Fruit fly (Drosophila melanogaster) whole organism, embryonic: ENCODE data around the gene cyr.

Experiments used
- Ada2b ChIP-seq: fragments of 200-800 bp; sonication (Bioruptor generic); IDR thresholded peaks from 2 replicates; pipeline ENCODE4 v1.3.6; 2022; ENCODE audit warnings: missing biosample characterization, missing genetic modification characterization
- Atf3 ChIP-seq: fragments of 200-800 bp; sonication (Bioruptor generic); optimal IDR thresholded peaks from 3 replicates; lab custom pipeline; 2016; ENCODE audit warnings: missing biosample characterization, missing genetic modification characterization
- BtbVII ChIP-seq: fragments of 200-800 bp; sonication (Bioruptor generic); optimal IDR thresholded peaks from 3 replicates; lab custom pipeline; 2017; ENCODE audit warnings: missing biosample characterization, mild to moderate bottlenecking, missing genetic modification characterization
- CG12155 ChIP-seq: fragments of 200-800 bp; sonication (Bioruptor generic); optimal IDR thresholded peaks from 3 replicates; lab custom pipeline; 2016; ENCODE audit warnings: missing biosample characterization, missing genetic modification characterization
- CG1233 ChIP-seq: fragments of 200-800 bp; sonication (Bioruptor generic); optimal IDR thresholded peaks from 4 replicates; lab custom pipeline; 2018; ENCODE audit warnings: missing biosample characterization, mild to moderate bottlenecking, missing genetic modification characterization
- CG13123 ChIP-seq: fragments of 200-800 bp; sonication (Bioruptor generic); optimal IDR thresholded peaks from 2 replicates; lab custom pipeline; 2016; ENCODE audit warnings: missing biosample characterization, missing genetic modification characterization
- CG13296 ChIP-seq: fragments of 200-800 bp; sonication (Bioruptor generic); optimal IDR thresholded peaks from 3 replicates; lab custom pipeline; 2018; ENCODE audit warnings: missing biosample characterization, mild to moderate bottlenecking, missing genetic modification characterization
- CG14860 ChIP-seq: fragments of 200-800 bp; sonication (Bioruptor generic); IDR thresholded peaks from 3 replicates; pipeline ENCODE4 v1.3.6; 2022; ENCODE audit warnings: missing biosample characterization, missing genetic modification characterization; ENCODE audit not compliant: partially characterized antibody
- CG15073 ChIP-seq: fragments of 200-800 bp; sonication (Bioruptor generic); optimal IDR thresholded peaks from 2 replicates; lab custom pipeline; 2016; ENCODE audit warnings: missing biosample characterization, missing genetic modification characterization
- CG17186 ChIP-seq: fragments of 200-800 bp; sonication (Bioruptor generic); optimal IDR thresholded peaks from 3 replicates; lab custom pipeline; 2017; ENCODE audit warnings: missing biosample characterization, missing genetic modification reagents, missing genetic modification characterization
- CG17359 ChIP-seq: fragments of 200-800 bp; sonication (Bioruptor generic); optimal IDR thresholded peaks from 3 replicates; lab custom pipeline; 2018; ENCODE audit warnings: missing biosample characterization, mild to moderate bottlenecking, missing genetic modification characterization, moderate library complexity
- CG17568 ChIP-seq: fragments of 200-800 bp; sonication (Bioruptor generic); optimal IDR thresholded peaks from 2 replicates; lab custom pipeline; 2018; ENCODE audit warnings: missing biosample characterization, mild to moderate bottlenecking, missing genetic modification characterization, moderate library complexity
- CG17612 ChIP-seq: fragments of 200-800 bp; sonication (Bioruptor generic); IDR thresholded peaks from 2 replicates; pipeline ENCODE4 v1.3.6; 2022; ENCODE audit warnings: missing biosample characterization, missing genetic modification characterization
- CG17829 ChIP-seq: fragments of 200-800 bp; optimal IDR thresholded peaks from 2 replicates; lab custom pipeline; 2019; ENCODE audit warnings: missing biosample characterization, mild to moderate bottlenecking, missing genetic modification characterization, moderate library complexity
- CG30403 ChIP-seq: fragments of 200-800 bp; sonication (Bioruptor generic); optimal IDR thresholded peaks from 3 replicates; lab custom pipeline; 2016; ENCODE audit warnings: missing biosample characterization, missing genetic modification characterization
- CG32532 ChIP-seq: fragments of 200-800 bp; sonication (Bioruptor generic); IDR thresholded peaks from 2 replicates; pipeline ENCODE4 v1.3.6; 2022; ENCODE audit warnings: missing biosample characterization, missing genetic modification characterization
- CG33557 ChIP-seq: fragments of 200-800 bp; sonication (Bioruptor generic); optimal IDR thresholded peaks from 2 replicates; lab custom pipeline; 2019; ENCODE audit warnings: missing biosample characterization, mild to moderate bottlenecking, missing genetic modification characterization, moderate library complexity
- CG3726 ChIP-seq: fragments of 200-800 bp; sonication (Bioruptor generic); IDR thresholded peaks from 3 replicates; pipeline ENCODE4, ENCODE4 v1.3.6; 2022; ENCODE audit warnings: missing biosample characterization, missing genetic modification characterization
- CG6765 ChIP-seq: fragments of 200-800 bp; sonication (Bioruptor generic); optimal IDR thresholded peaks from 3 replicates; lab custom pipeline; 2017; ENCODE audit warnings: missing biosample characterization, mild to moderate bottlenecking, missing genetic modification characterization
- CG7745 ChIP-seq: fragments of 200-800 bp; sonication (Bioruptor generic); optimal IDR thresholded peaks from 2 replicates; lab custom pipeline; 2018; ENCODE audit warnings: missing biosample characterization, mild to moderate bottlenecking, missing genetic modification characterization, moderate library complexity
- CG7839 ChIP-seq: fragments of 200-800 bp; sonication (Bioruptor generic); optimal IDR thresholded peaks from 3 replicates; lab custom pipeline; 2018; ENCODE audit warnings: missing biosample characterization, mild to moderate bottlenecking, missing genetic modification characterization, moderate library complexity
- CG8281 ChIP-seq: fragments of 200-800 bp; sonication (Bioruptor generic); optimal IDR thresholded peaks from 2 replicates; lab custom pipeline; 2018; ENCODE audit warnings: missing biosample characterization, mild to moderate bottlenecking, missing genetic modification characterization, moderate library complexity
- CG8290 ChIP-seq, 3 experiments: fragments of 200-800 bp; sonication (Bioruptor generic); optimal IDR thresholded peaks; 2 replicates each; lab custom pipeline; 2016 to 2019; ENCODE audit warnings: missing biosample characterization in 3 of 3, missing genetic modification characterization in 3 of 3, mild to moderate bottlenecking in 2 of 3, moderate library complexity in 1 of 3
- CG9437 ChIP-seq: fragments of 200-800 bp; sonication (Bioruptor generic); optimal IDR thresholded peaks from 2 replicates; lab custom pipeline; 2018; ENCODE audit warnings: missing biosample characterization, mild to moderate bottlenecking, missing genetic modification characterization
- CTCF ChIP-seq: fragments of 200-800 bp; sonication (Bioruptor generic); optimal IDR thresholded peaks from 2 replicates; lab custom pipeline; 2017; ENCODE audit warnings: missing biosample characterization, mild to moderate bottlenecking, missing genetic modification characterization, moderate library complexity
- D19B ChIP-seq: fragments of 200-800 bp; sonication (Bioruptor generic); optimal IDR thresholded peaks from 2 replicates; lab custom pipeline; 2017; ENCODE audit warnings: missing biosample characterization, mild to moderate bottlenecking, missing genetic modification characterization
- HLH3B ChIP-seq: fragments of 200-800 bp; sonication (Bioruptor generic); IDR thresholded peaks from 2 replicates; pipeline ENCODE4 v1.3.6; 2022; ENCODE audit warnings: missing biosample characterization, missing genetic modification characterization
- HLH4C ChIP-seq: fragments of 200-800 bp; sonication (Bioruptor generic); IDR thresholded peaks from 3 replicates; pipeline ENCODE4 v1.3.6; 2022; ENCODE audit warnings: missing biosample characterization, missing genetic modification characterization; ENCODE audit not compliant: partially characterized antibody
- Hey ChIP-seq: fragments of 200-800 bp; sonication (Bioruptor generic); optimal IDR thresholded peaks from 3 replicates; lab custom pipeline; 2018; ENCODE audit warnings: missing biosample characterization, mild to moderate bottlenecking, missing genetic modification characterization
- HmgD ChIP-seq: fragments of 200-800 bp; sonication (Bioruptor generic); optimal IDR thresholded peaks from 3 replicates; lab custom pipeline; 2016; ENCODE audit warnings: missing biosample characterization, missing genetic modification characterization
- Lim3 ChIP-seq: fragments of 200-800 bp; sonication (Bioruptor generic); IDR thresholded peaks from 2 replicates; pipeline ENCODE4 v1.3.6; 2022; ENCODE audit warnings: missing biosample characterization, missing genetic modification characterization
- MBD-R2 ChIP-seq: fragments of 200-800 bp; sonication (Bioruptor generic); IDR thresholded peaks from 2 replicates; pipeline ENCODE4 v1.3.6; 2022; ENCODE audit warnings: missing biosample characterization, missing genetic modification characterization
- Nf-YA ChIP-seq: fragments of 200-800 bp; sonication (Bioruptor generic); IDR thresholded peaks from 2 replicates; pipeline ENCODE4 v1.3.6; 2022; ENCODE audit warnings: missing biosample characterization, missing genetic modification characterization
- Trl ChIP-seq, 3 experiments: fragments of >200 bp in 2 of 3; fragments of 200-800 bp in 1 of 3; sonication (Bioruptor generic) in 1 of 3; optimal IDR thresholded peaks; 2 replicates in 1 of 3; 3 replicates in 2 of 3; lab custom pipeline; 2016 to 2017; ENCODE audit warnings: missing biosample characterization in 1 of 3, missing genetic modification characterization in 1 of 3
- bowl ChIP-seq: fragments of 200-800 bp; sonication (Bioruptor generic); IDR thresholded peaks from 2 replicates; pipeline ENCODE4 v1.3.6; 2022; ENCODE audit warnings: missing biosample characterization, missing genetic modification characterization
- dan ChIP-seq: fragments of 200-800 bp; sonication (Bioruptor generic); IDR thresholded peaks from 2 replicates; pipeline ENCODE4 v1.3.6; 2022; ENCODE audit warnings: missing biosample characterization, missing genetic modification characterization
- dysf ChIP-seq: fragments of 200-800 bp; sonication (Bioruptor generic); IDR thresholded peaks from 3 replicates; pipeline ENCODE4 v1.3.6; 2022; ENCODE audit warnings: missing biosample characterization, missing genetic modification characterization
- gfzf ChIP-seq: fragments of 200-800 bp; sonication (Bioruptor generic); optimal IDR thresholded peaks from 2 replicates; lab custom pipeline; 2016; ENCODE audit warnings: missing biosample characterization, mild to moderate bottlenecking, missing genetic modification characterization, moderate library complexity
- grau ChIP-seq: fragments of 200-800 bp; optimal IDR thresholded peaks from 3 replicates; lab custom pipeline; 2019; ENCODE audit warnings: missing biosample characterization, mild to moderate bottlenecking, missing genetic modification characterization, moderate library complexity
- ind ChIP-seq: fragments of 200-800 bp; sonication (Bioruptor generic); optimal IDR thresholded peaks from 3 replicates; lab custom pipeline; 2016; ENCODE audit warnings: missing biosample characterization, missing genetic modification characterization
- lbe ChIP-seq: fragments of 200-800 bp; sonication (Bioruptor generic); optimal IDR thresholded peaks from 2 replicates; lab custom pipeline; 2016; ENCODE audit warnings: missing biosample characterization, mild to moderate bottlenecking, missing genetic modification characterization
- lov ChIP-seq, 2 experiments: fragments of 200-800 bp in 1 of 2; fragments of >200 bp in 1 of 2; sonication (Bioruptor generic) in 1 of 2; IDR thresholded peaks in 1 of 2; optimal IDR thresholded peaks in 1 of 2; 2 replicates in 1 of 2; 3 replicates in 1 of 2; pipeline versions ENCODE4 v1.3.6 to Lab custom; 2017 to 2022; ENCODE audit warnings: missing biosample characterization in 1 of 2, missing genetic modification characterization in 1 of 2
- mam ChIP-seq: fragments of 200-800 bp; sonication (Bioruptor generic); optimal IDR thresholded peaks from 3 replicates; lab custom pipeline; 2016; ENCODE audit warnings: missing biosample characterization, missing genetic modification characterization
- oc ChIP-seq: fragments of 200-800 bp; sonication (Bioruptor generic); optimal IDR thresholded peaks from 2 replicates; lab custom pipeline; 2018; ENCODE audit warnings: missing biosample characterization, mild to moderate bottlenecking, missing genetic modification characterization, moderate library complexity
- peb ChIP-seq: fragments of 200-800 bp; sonication (Bioruptor generic); IDR thresholded peaks from 2 replicates; pipeline ENCODE4 v1.3.6; 2022; ENCODE audit warnings: missing biosample characterization, missing genetic modification characterization
- phol ChIP-seq: fragments of 200-800 bp; sonication (Bioruptor generic); optimal IDR thresholded peaks from 3 replicates; lab custom pipeline; 2018; ENCODE audit warnings: missing biosample characterization, mild to moderate bottlenecking, missing genetic modification characterization, moderate library complexity
- ranshi ChIP-seq: fragments of 200-800 bp; sonication (Bioruptor generic); IDR thresholded peaks from 2 replicates; pipeline ENCODE4 v1.3.6; 2022; ENCODE audit warnings: missing biosample characterization, missing genetic modification characterization
- schlank ChIP-seq: fragments of 200-800 bp; sonication (Bioruptor generic); optimal IDR thresholded peaks from 2 replicates; lab custom pipeline; 2018; ENCODE audit warnings: missing biosample characterization, mild to moderate bottlenecking, missing genetic modification characterization
- zf30C ChIP-seq: fragments of 200-800 bp; sonication (Bioruptor generic); optimal IDR thresholded peaks from 3 replicates; lab custom pipeline; 2018; ENCODE audit warnings: missing biosample characterization, mild to moderate bottlenecking, missing genetic modification characterization

The cyr gene

dm6 chrX:8157294-8157693 is 21.8 kb upstream of the cyr start, which contains the start of the genes Traf6 and GIIIspla2 (continued):
- TF ChIP-seq schlank (tag; lab: Kevin White, UChicago): peak; percentile 56
- no peak for TF ChIP-seq oc (tag; lab: Kevin White, UChicago)
- peak; percentile 60 for TF ChIP-seq CG17359 (tag; lab: Kevin White, UChicago)
- TF ChIP-seq ind: peak; percentile 68
- TF ChIP-seq dysf: peak; percentile 88
- TF ChIP-seq Nf-YA (GFP tag; lab: Robert Waterston, UW): 0 out of 2 replicates have a peak, but pooled peaks have one; percentile 17
- TF ChIP-seq ranshi (GFP tag; lab: Robert Waterston, UW): peak; percentile 75
- peak; percentile 15 for TF ChIP-seq CG8290 (GFP tag; optimal IDR thresholded peaks at IDR 0.05; lab: Kevin White, UChicago)
- peak in 1 of 2 experiments; percentile 60 for TF ChIP-seq CG8290 (tag; optimal IDR thresholded peaks at IDR 0.05; lab: Kevin White, UChicago)
- TF ChIP-seq CG13296 (GFP tag; lab: Kevin White, UChicago): peak; percentile 67
- TF ChIP-seq CG8281 (tag; lab: Kevin White, UChicago): peak; percentile 11
- TF ChIP-seq CG13123 (GFP tag; lab: Kevin White, UChicago): peak; percentile 41
- TF ChIP-seq HLH3B (GFP tag; lab: Robert Waterston, UW): peak; percentile 71
- TF ChIP-seq mam (GFP tag; lab: Kevin White, UChicago): peak; percentile 79
- peak; percentile 53; the same call in 1 of the 2 replicates for TF ChIP-seq bowl (GFP tag; lab: Robert Waterston, UW)
- TF ChIP-seq CG33557 (GFP tag; lab: Kevin White, UChicago): peak; percentile 57
- TF ChIP-seq gfzf (GFP tag; lab: Kevin White, UChicago): peak; percentile 35
- peak; percentile 88 for TF ChIP-seq CG17186 (GFP tag; lab: Kevin White, UChicago)
- TF ChIP-seq lbe (GFP tag; lab: Kevin White, UChicago): peak; percentile 60
- peak; percentile 61 for TF ChIP-seq Hey (tag; lab: Kevin White, UChicago)
- TF ChIP-seq CG17829: peak; percentile 77
- TF ChIP-seq CTCF (GFP tag; lab: Kevin White, UChicago): peak; percentile 20
- peak; percentile 30 for TF ChIP-seq CG6765
- TF ChIP-seq peb: peak; percentile 45; the same call in 1 of the 2 replicates
- TF ChIP-seq Atf3 (GFP tag; lab: Kevin White, UChicago): peak; percentile 60
- peak; percentile 70 for TF ChIP-seq CG9437 (GFP tag; lab: Kevin White, UChicago)
- peak; percentile 77 for TF ChIP-seq CG12155
- TF ChIP-seq grau (tag; lab: Kevin White, UChicago): peak; percentile 80
- TF ChIP-seq Trl (optimal IDR thresholded peaks at IDR 0.05; lab: Kevin White, UChicago): no peak
- peak; percentile 64 for TF ChIP-seq Trl (GFP tag; optimal IDR thresholded peaks at IDR 0.05; lab: Kevin White, UChicago)
- TF ChIP-seq dan: no peak
- peak; percentile 83 for TF ChIP-seq CG32532 (GFP tag; lab: Robert Waterston, UW)
- peak; percentile 31 for TF ChIP-seq BtbVII (GFP tag; lab: Kevin White, UChicago)
- TF ChIP-seq CG1233 (GFP tag; lab: Kevin White, UChicago): peak; percentile 70
- no peak for TF ChIP-seq CG7745 (tag; lab: Kevin White, UChicago)
- TF ChIP-seq zf30C (GFP tag; lab: Kevin White, UChicago): no peak
- TF ChIP-seq CG14860 (GFP tag; lab: Robert Waterston, UW): no peak
- 0 out of 3 replicates have a peak, but pooled peaks have one; percentile 26 for TF ChIP-seq HLH4C (GFP tag; lab: Robert Waterston, UW)
- no peak for TF ChIP-seq CG15073 (GFP tag; lab: Kevin White, UChicago)
- peak; percentile 65 for TF ChIP-seq D19B (GFP tag; lab: Kevin White, UChicago)
- peak; percentile 85 for TF ChIP-seq phol (tag; lab: Kevin White, UChicago)
- peak; percentile 79 for TF ChIP-seq CG30403 (GFP tag; lab: Kevin White, UChicago)
- peak; percentile 71 for TF ChIP-seq CG7839 (tag; lab: Kevin White, UChicago)
- peak; percentile 95 for TF ChIP-seq MBD-R2
- no peak for TF ChIP-seq Lim3 (GFP tag; lab: Robert Waterston, UW)
- TF ChIP-seq HmgD (GFP tag; lab: Kevin White, UChicago): no peak
- TF ChIP-seq CG3726 (GFP tag; lab: Robert Waterston, UW): peak; percentile 10; the same call in 1 of the 3 replicates
- peak; percentile 65 for TF ChIP-seq Ada2b (GFP tag; lab: Robert Waterston, UW)
- no peak for TF ChIP-seq lov (optimal IDR thresholded peaks at IDR 0.05; lab: Kevin White, UChicago)
- peak; percentile 63; the same call in 1 of the 3 replicates for TF ChIP-seq lov (GFP tag; IDR thresholded peaks at IDR 0.05; lab: Robert Waterston, UW)
- TF ChIP-seq CG17612: peak; percentile 27; the same call in 1 of the 2 replicates
- no peak for TF ChIP-seq CG17568
